Worm (Caenorhabditis elegans) whole organism, L1 larva: ENCODE results near the gene R12B2.8.

Experiments used
- blmp-1 ChIP-seq: fragments of 150-350 bp; optimal IDR thresholded peaks from 2 replicates; lab custom pipeline; 2014; ENCODE audit warnings: missing biosample characterization, missing genetic modification characterization
- dpl-1 ChIP-seq, 3 experiments: fragments of 150-350 bp in 2 of 3; sonication (generic microtip) in 1 of 3; optimal IDR thresholded peaks; 2 replicates each; lab custom pipeline; 2014 to 2017; ENCODE audit warnings: missing biosample characterization in 3 of 3, missing genetic modification characterization in 3 of 3, missing genetic modification reagents in 3 of 3
- efl-1 ChIP-seq, 4 experiments: fragments of 150-350 bp; optimal IDR thresholded peaks in 3 of 4; peaks in 1 of 4; 1 replicate in 1 of 4; 2 replicates in 3 of 4; lab custom pipeline; 2014; ENCODE audit warnings: missing biosample characterization in 2 of 4, missing genetic modification characterization in 2 of 4, missing genetic modification reagents in 2 of 4
- lsy-2 ChIP-seq, 2 experiments: fragments of 150-350 bp; optimal IDR thresholded peaks; 2 replicates each; lab custom pipeline; 2014; ENCODE audit warnings: missing biosample characterization in 2 of 2, missing genetic modification characterization in 2 of 2
- nhr-76 ChIP-seq: sonication (generic microtip); optimal IDR thresholded peaks from 2 replicates; lab custom pipeline; 2017; ENCODE audit warnings: missing biosample characterization, missing genetic modification characterization

Gene R12B2.8

ce11 chrIII:5878215-5878614 lies 54.5 kb downstream of the R12B2.8 start, which contains the start of the genes mig-21 and F01F1.2:
Gene mig-21, minus strand, starts transcription at chrIII:5878380.
Gene F01F1.2, plus strand, starts transcription at chrIII:5878554.
- TF ChIP-seq dpl-1 (GFP tag; optimal IDR thresholded peaks at IDR 0.05; lab: Kevin White, UChicago) (peak in 1 of 3 experiments; percentile 16), nhr-76 (no peak), lsy-2 (tag; optimal IDR thresholded peaks at IDR 0.05; lab: Kevin White, UChicago) (peak in 1 of 2 experiments; percentile 87), efl-1 (optimal IDR thresholded peaks at IDR 0.05; lab: Kevin White, UChicago) (no peak), efl-1 (GFP tag; optimal IDR thresholded peaks at IDR 0.05 in 1 of 2; lab: Kevin White, UChicago) (peak in 1 of 2 experiments; percentile 82), blmp-1 (tag; lab: Kevin White, UChicago) (peak; percentile 96)
